Fruit fly (Drosophila melanogaster): Measurements from ENCODE around the gene REPTOR.

Gene REPTOR

DNA sequence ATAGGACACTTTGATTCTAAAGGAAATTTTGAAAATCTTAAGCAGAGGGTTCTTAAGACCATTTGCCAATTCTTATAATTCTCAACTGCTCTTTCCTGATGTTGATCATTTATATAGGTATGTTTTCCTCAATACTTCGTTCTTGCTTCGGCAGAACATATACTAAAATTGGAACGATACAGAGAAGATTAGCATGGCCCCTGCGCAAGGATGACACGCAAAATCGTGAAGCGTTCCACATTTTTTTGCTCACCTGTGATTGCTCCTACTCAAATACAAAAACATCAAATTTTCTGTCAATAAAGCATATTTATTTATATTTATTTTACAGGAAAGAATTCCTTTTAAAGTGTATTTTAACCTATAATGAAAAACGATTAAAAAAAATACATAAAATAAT lies 26.1 kb downstream of the REPTOR start (continued):
- TF ChIP-seq Doc3 (GFP tag; IDR thresholded peaks at IDR 0.05; ENCODE audit: partially characterized antibody): no peak
- TF ChIP-seq ato (GFP tag; IDR thresholded peaks at IDR 0.05; ENCODE audit: partially characterized antibody): peak; percentile 35; the same call in 1 of the 2 replicates
- TF ChIP-seq D (optimal IDR thresholded peaks at IDR 0.05): no peak
- TF ChIP-seq D (GFP tag; optimal IDR thresholded peaks at IDR 0.05): no peak
- no peak for TF ChIP-seq CG6854 (GFP tag; optimal IDR thresholded peaks at IDR 0.05)
- peak; percentile 53; the same call in 1 of the 2 replicates for TF ChIP-seq bbx (GFP tag; IDR thresholded peaks at IDR 0.05; ENCODE audit: partially characterized antibody)
- peak; percentile 3; the same call in 1 of the 3 replicates for TF ChIP-seq HLH4C (GFP tag; IDR thresholded peaks at IDR 0.05; ENCODE audit: partially characterized antibody)
- no peak for TF ChIP-seq vvl (GFP tag; IDR thresholded peaks at IDR 0.05)

DNA sequence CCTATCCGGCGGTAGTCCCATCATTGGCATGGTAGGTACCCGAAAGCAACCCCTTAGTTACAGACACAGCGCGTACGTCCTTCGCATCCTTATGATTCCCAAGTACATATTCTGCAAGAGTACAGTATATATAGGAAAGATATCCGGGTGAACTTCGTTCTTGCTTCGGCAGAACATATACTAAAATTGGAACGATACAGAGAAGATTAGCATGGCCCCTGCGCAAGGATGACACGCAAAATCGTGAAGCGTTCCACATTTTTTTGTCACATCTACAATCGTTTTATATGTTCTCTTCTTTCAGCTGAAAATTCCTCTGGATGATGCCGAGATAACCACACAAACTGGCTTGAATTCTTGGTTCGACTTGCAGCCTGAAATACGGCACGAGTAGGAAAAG lies 26.7 kb downstream of the REPTOR start:
- TF ChIP-seq Bdp1 (GFP tag; optimal IDR thresholded peaks at IDR 0.05) (peak; percentile 94), jigr1 (GFP tag; IDR thresholded peaks at IDR 0.05) (no peak), CG1647 (GFP tag; optimal IDR thresholded peaks at IDR 0.05) (no peak), zfh1 (GFP tag; IDR thresholded peaks at IDR 0.05) (0 out of 3 replicates have a peak, but pooled peaks have one; percentile 4), cas (GFP tag; IDR thresholded peaks at IDR 0.05) (no peak), CG15479 (GFP tag; optimal IDR thresholded peaks at IDR 0.05) (peak; percentile 17), nerfin-1 (tag; optimal IDR thresholded peaks at IDR 0.05) (peak; percentile 34), CG7963 (GFP tag; IDR thresholded peaks at IDR 0.05; ENCODE audit: partially characterized antibody) (peak; percentile 54; the same call in 1 of the 3 replicates), fd3F (GFP tag; optimal IDR thresholded peaks at IDR 0.05) (no peak), CG8478 (optimal IDR thresholded peaks at IDR 0.05) (no peak), HLH4C (GFP tag; IDR thresholded peaks at IDR 0.05; ENCODE audit: partially characterized antibody) (peak; percentile 27; the same call in 1 of the 3 replicates), CG6791 (GFP tag; IDR thresholded peaks at IDR 0.05; ENCODE audit: partially characterized antibody) (peak; percentile 70; the same call in 1 of the 3 replicates), CG4360 (GFP tag; IDR thresholded peaks at IDR 0.05) (no peak), CG30403 (GFP tag; optimal IDR thresholded peaks at IDR 0.05) (no peak), knrl (GFP tag; IDR thresholded peaks at IDR 0.05; ENCODE audit: partially characterized antibody) (0 out of 3 replicates have a peak, but pooled peaks have one; percentile 8), kni (GFP tag; optimal IDR thresholded peaks at IDR 0.05) (peak; percentile 41), maf-S (GFP tag; optimal IDR thresholded peaks at IDR 0.05) (no peak), mld (GFP tag; IDR thresholded peaks at IDR 0.05; ENCODE audit: partially characterized antibody) (peak; percentile 57; the same call in 1 of the 3 replicates), pan (optimal IDR thresholded peaks at IDR 0.05) (no peak), pan (GFP tag; optimal IDR thresholded peaks at IDR 0.05 in 1 of 2, IDR thresholded peaks at IDR 0.05 in 1 of 2) (no peak), Doc3 (GFP tag; IDR thresholded peaks at IDR 0.05; ENCODE audit: partially characterized antibody) (peak; percentile 41; the same call in 2 of the 3 replicates), Dfd (GFP tag; optimal IDR thresholded peaks at IDR 0.05) (no peak), nerfin-2 (GFP tag; IDR thresholded peaks at IDR 0.05; ENCODE audit: partially characterized antibody) (0 out of 2 replicates have a peak, but pooled peaks have one; percentile 24), CG14441 (GFP tag; IDR thresholded peaks at IDR 0.05) (no peak), pho (GFP tag; optimal IDR thresholded peaks at IDR 0.05) (no peak), amos (GFP tag; IDR thresholded peaks at IDR 0.05; ENCODE audit: partially characterized antibody) (peak; percentile 81; the same call in 1 of the 2 replicates), CG14860 (GFP tag; IDR thresholded peaks at IDR 0.05; ENCODE audit: partially characterized antibody) (peak; percentile 61; the same call in 2 of the 3 replicates), CG16813 (GFP tag; IDR thresholded peaks at IDR 0.05; ENCODE audit: partially characterized antibody) (peak; percentile 73), hb (GFP tag; IDR thresholded peaks at IDR 0.05; ENCODE audit: partially characterized antibody) (0 out of 3 replicates have a peak, but pooled peaks have one; percentile 40), z (GFP tag; IDR thresholded peaks at IDR 0.05) (0 out of 3 replicates have a peak, but pooled peaks have one; percentile 22), vvl (GFP tag; IDR thresholded peaks at IDR 0.05) (no peak), Tbp (GFP tag; optimal IDR thresholded peaks at IDR 0.05) (peak; percentile 11), Scr (GFP tag; IDR thresholded peaks at IDR 0.05; ENCODE audit: partially characterized antibody) (peak; percentile 12; the same call in 1 of the 2 replicates), vnd (GFP tag; IDR thresholded peaks at IDR 0.05; ENCODE audit: partially characterized antibody) (peak; percentile 31; the same call in 2 of the 3 replicates), Opbp (GFP tag; IDR thresholded peaks at IDR 0.05; ENCODE audit: partially characterized antibody) (peak; percentile 60; the same call in 2 of the 3 replicates), CG7987 (GFP tag; optimal IDR thresholded peaks at IDR 0.05) (no peak), Lpt (GFP tag; optimal IDR thresholded peaks at IDR 0.05) (no peak), CG12219 (GFP tag; optimal IDR thresholded peaks at IDR 0.05) (no peak), CG13123 (GFP tag; optimal IDR thresholded peaks at IDR 0.05) (no peak)
